Fruit fly (Drosophila melanogaster): Measurements from ENCODE around the gene sov.

- TF ChIP-seq Sin3A (optimal IDR thresholded peaks at IDR 0.05) (no peak), h (optimal IDR thresholded peaks at IDR 0.05) (no peak), psq (optimal IDR thresholded peaks at IDR 0.05) (no peak), ttk (optimal IDR thresholded peaks at IDR 0.05) (no peak), Myc (optimal IDR thresholded peaks at IDR 0.05) (no peak), insv (optimal IDR thresholded peaks at IDR 0.05) (no peak)
Observed at dm6 chrX:6802376-6803080, 46.4 kb downstream of the sov start.

Data from Kc167 (cell line).